Fruit fly (Drosophila melanogaster) whole organism, embryonic: Measurements from ENCODE around the gene CG17107.

Source experiments
- Atf3 ChIP-seq: fragments of 200-800 bp; sonication (Bioruptor generic); optimal IDR thresholded peaks from 3 replicates; lab custom pipeline; 2016; ENCODE audit warnings: missing biosample characterization, missing genetic modification characterization
- BEAF-32 ChIP-seq: fragments of 200-800 bp; sonication (Bioruptor generic); optimal IDR thresholded peaks from 3 replicates; lab custom pipeline; 2017; ENCODE audit warnings: missing biosample characterization, missing genetic modification characterization, mild to moderate bottlenecking, moderate library complexity, missing genetic modification reagents
- Blimp-1 ChIP-seq: fragments of 200-800 bp; sonication (Bioruptor generic); optimal IDR thresholded peaks from 3 replicates; lab custom pipeline; 2018; ENCODE audit warnings: missing biosample characterization, missing genetic modification characterization, mild to moderate bottlenecking, moderate library complexity, missing genetic modification reagents
- CG10267 ChIP-seq: fragments of 200-800 bp; sonication (Bioruptor generic); optimal IDR thresholded peaks from 2 replicates; lab custom pipeline; 2018; ENCODE audit warnings: missing biosample characterization, mild to moderate bottlenecking, missing genetic modification characterization, moderate library complexity
- CG10274 ChIP-seq: fragments of 200-800 bp; sonication (Bioruptor generic); optimal IDR thresholded peaks from 3 replicates; lab custom pipeline; 2017; ENCODE audit warnings: missing biosample characterization, mild to moderate bottlenecking, missing genetic modification characterization
- CG17359 ChIP-seq: fragments of 200-800 bp; sonication (Bioruptor generic); optimal IDR thresholded peaks from 3 replicates; lab custom pipeline; 2018; ENCODE audit warnings: missing biosample characterization, mild to moderate bottlenecking, missing genetic modification characterization, moderate library complexity
- CG18599 ChIP-seq: fragments of 200-800 bp; sonication (Bioruptor generic); optimal IDR thresholded peaks from 3 replicates; lab custom pipeline; 2017; ENCODE audit warnings: missing biosample characterization, missing genetic modification characterization, mild to moderate bottlenecking, moderate library complexity, missing genetic modification reagents
- CG30020 ChIP-seq: fragments of 200-800 bp; optimal IDR thresholded peaks from 2 replicates; lab custom pipeline; 2019; ENCODE audit warnings: missing biosample characterization, mild to moderate bottlenecking, missing genetic modification characterization, moderate library complexity
- CG3065 ChIP-seq: fragments of 200-800 bp; sonication (Bioruptor generic); optimal IDR thresholded peaks from 2 replicates; lab custom pipeline; 2016; ENCODE audit warnings: missing biosample characterization, missing genetic modification characterization
- CG31441 ChIP-seq: fragments of 200-800 bp; sonication (Bioruptor generic); IDR thresholded peaks from 2 replicates; pipeline ENCODE4 v1.3.6; 2022; ENCODE audit warnings: missing biosample characterization, missing genetic modification characterization
- CG34224 ChIP-seq: fragments of 200-800 bp; sonication (Bioruptor generic); IDR thresholded peaks from 3 replicates; pipeline ENCODE4 v1.3.6; 2022; ENCODE audit warnings: missing biosample characterization, missing genetic modification characterization; ENCODE audit not compliant: partially characterized antibody
- CG4328 ChIP-seq: fragments of 200-800 bp; sonication (Bioruptor generic); optimal IDR thresholded peaks from 3 replicates; lab custom pipeline; 2017; ENCODE audit warnings: missing biosample characterization, missing genetic modification reagents, missing genetic modification characterization
- CG4424 ChIP-seq: fragments of 200-800 bp; sonication (Bioruptor generic); optimal IDR thresholded peaks from 3 replicates; lab custom pipeline; 2016; ENCODE audit warnings: missing biosample characterization, missing genetic modification characterization
- CG7556 ChIP-seq: fragments of 200-800 bp; sonication (Bioruptor generic); optimal IDR thresholded peaks from 2 replicates; lab custom pipeline; 2017; ENCODE audit warnings: missing biosample characterization, mild to moderate bottlenecking, missing genetic modification characterization
- CG9876 ChIP-seq: fragments of 200-800 bp; sonication (Bioruptor generic); optimal IDR thresholded peaks from 2 replicates; lab custom pipeline; 2016; ENCODE audit warnings: missing biosample characterization, missing genetic modification characterization
- D ChIP-seq, 2 experiments: fragments of 200-800 bp in 1 of 2; fragments of >200 bp in 1 of 2; sonication (Bioruptor generic) in 1 of 2; optimal IDR thresholded peaks; 2 replicates in 1 of 2; 3 replicates in 1 of 2; lab custom pipeline; 2017; ENCODE audit warnings: mild to moderate bottlenecking in 1 of 2, missing biosample characterization in 1 of 2, missing genetic modification characterization in 1 of 2, missing genetic modification reagents in 1 of 2
- Dbx ChIP-seq: fragments of 200-800 bp; sonication (Bioruptor generic); IDR thresholded peaks from 3 replicates; pipeline ENCODE4 v1.3.6; 2022; ENCODE audit warnings: missing biosample characterization, missing genetic modification characterization
- Dip3 ChIP-seq: fragments of 200-800 bp; sonication (Bioruptor generic); optimal IDR thresholded peaks from 3 replicates; lab custom pipeline; 2016; ENCODE audit warnings: missing biosample characterization, missing genetic modification characterization
- Drgx ChIP-seq: fragments of 200-800 bp; sonication (Bioruptor generic); IDR thresholded peaks from 2 replicates; pipeline ENCODE4 v1.3.6; 2022; ENCODE audit warnings: missing biosample characterization, missing genetic modification characterization
- E2f1 ChIP-seq: fragments of 200-800 bp; sonication (Bioruptor generic); IDR thresholded peaks from 2 replicates; pipeline ENCODE4 v1.3.6; 2022; ENCODE audit warnings: missing biosample characterization, missing genetic modification characterization
- Fer3 ChIP-seq: fragments of 200-800 bp; sonication (Bioruptor generic); optimal IDR thresholded peaks from 2 replicates; lab custom pipeline; 2018; ENCODE audit warnings: missing biosample characterization, mild to moderate bottlenecking, missing genetic modification characterization, moderate library complexity
- Gug ChIP-seq: fragments of 200-800 bp; sonication (Bioruptor generic); IDR thresholded peaks from 4 replicates; pipeline ENCODE4 v1.3.6; 2022; ENCODE audit warnings: missing biosample characterization, missing genetic modification characterization
- HHEX ChIP-seq: fragments of 200-800 bp; sonication (Bioruptor generic); optimal IDR thresholded peaks from 3 replicates; lab custom pipeline; 2017; ENCODE audit warnings: missing biosample characterization, mild to moderate bottlenecking, missing genetic modification characterization, missing genetic modification reagents
- HLH3B ChIP-seq: fragments of 200-800 bp; sonication (Bioruptor generic); IDR thresholded peaks from 2 replicates; pipeline ENCODE4 v1.3.6; 2022; ENCODE audit warnings: missing biosample characterization, missing genetic modification characterization
- Hsf ChIP-seq: fragments of 200-800 bp; sonication (Bioruptor generic); optimal IDR thresholded peaks from 3 replicates; lab custom pipeline; 2016; ENCODE audit warnings: missing biosample characterization, missing genetic modification characterization
- Med ChIP-seq: fragments of 200-800 bp; sonication (Bioruptor generic); peaks from one replicate; lab custom pipeline; 2016; ENCODE audit warnings: missing biosample characterization, missing genetic modification characterization, mild to moderate bottlenecking, inconsistent platforms, moderate library complexity
- Pdp1 ChIP-seq, 2 experiments: fragments of 200-800 bp; sonication (Bioruptor generic); optimal IDR thresholded peaks; 3 replicates each; lab custom pipeline; 2016; ENCODE audit warnings: missing biosample characterization in 2 of 2, missing genetic modification characterization in 2 of 2, mild to moderate bottlenecking in 1 of 2, moderate library complexity in 1 of 2
- Spps ChIP-seq: fragments of 200-800 bp; sonication (Bioruptor generic); optimal IDR thresholded peaks from 2 replicates; lab custom pipeline; 2018; ENCODE audit warnings: missing biosample characterization, mild to moderate bottlenecking, missing genetic modification characterization
- Xbp1 ChIP-seq: fragments of 200-800 bp; sonication (Bioruptor generic); optimal IDR thresholded peaks from 3 replicates; lab custom pipeline; 2016; ENCODE audit warnings: missing biosample characterization, mild to moderate bottlenecking, missing genetic modification characterization
- br ChIP-seq: fragments of >200 bp; optimal IDR thresholded peaks from 2 replicates; lab custom pipeline; 2017
- ci ChIP-seq: fragments of 200-800 bp; sonication (Bioruptor generic); IDR thresholded peaks from 3 replicates; pipeline ENCODE4 v1.3.6; 2022; ENCODE audit warnings: missing biosample characterization, missing genetic modification characterization
- crp ChIP-seq, 2 experiments: fragments of 200-800 bp; sonication (Bioruptor generic); optimal IDR thresholded peaks; 2 replicates in 1 of 2; 3 replicates in 1 of 2; lab custom pipeline; 2017; ENCODE audit warnings: missing biosample characterization in 2 of 2, missing genetic modification characterization in 2 of 2, mild to moderate bottlenecking in 1 of 2, moderate library complexity in 1 of 2
- esg ChIP-seq: fragments of 200-800 bp; sonication (Bioruptor generic); conservative IDR thresholded peaks from 2 replicates; pipeline ENCODE4 v1.3.6; 2022; ENCODE audit warnings: missing biosample characterization, missing genetic modification characterization
- gce ChIP-seq: fragments of 200-800 bp; sonication (Bioruptor generic); IDR thresholded peaks from 3 replicates; pipeline ENCODE4 v1.3.6; 2022; ENCODE audit warnings: missing biosample characterization, missing genetic modification characterization
- gcm2 ChIP-seq: fragments of 200-800 bp; sonication (Bioruptor generic); optimal IDR thresholded peaks from 2 replicates; lab custom pipeline; 2016; ENCODE audit warnings: missing biosample characterization, missing genetic modification characterization
- gfzf ChIP-seq: fragments of 200-800 bp; sonication (Bioruptor generic); optimal IDR thresholded peaks from 2 replicates; lab custom pipeline; 2016; ENCODE audit warnings: missing biosample characterization, mild to moderate bottlenecking, missing genetic modification characterization, moderate library complexity
- grau ChIP-seq: fragments of 200-800 bp; optimal IDR thresholded peaks from 3 replicates; lab custom pipeline; 2019; ENCODE audit warnings: missing biosample characterization, mild to moderate bottlenecking, missing genetic modification characterization, moderate library complexity
- gt ChIP-seq: fragments of 200-800 bp; sonication (Bioruptor generic); IDR thresholded peaks from 2 replicates; pipeline ENCODE4 v1.3.6; 2022; ENCODE audit warnings: missing biosample characterization, missing genetic modification characterization
- kah ChIP-seq: fragments of 200-800 bp; sonication (Bioruptor generic); optimal IDR thresholded peaks from 2 replicates; lab custom pipeline; 2018; ENCODE audit warnings: missing biosample characterization, mild to moderate bottlenecking, missing genetic modification characterization
- lilli ChIP-seq: fragments of 200-800 bp; sonication (Bioruptor generic); optimal IDR thresholded peaks from 3 replicates; lab custom pipeline; 2016; ENCODE audit warnings: missing biosample characterization, missing genetic modification characterization
- nerfin-1 ChIP-seq: fragments of 200-800 bp; sonication (Bioruptor generic); optimal IDR thresholded peaks from 3 replicates; lab custom pipeline; 2019; ENCODE audit warnings: missing biosample characterization, mild to moderate bottlenecking, missing genetic modification characterization, moderate library complexity
- nom ChIP-seq: fragments of 200-800 bp; sonication (Bioruptor generic); optimal IDR thresholded peaks from 2 replicates; lab custom pipeline; 2017; ENCODE audit warnings: missing biosample characterization, missing genetic modification characterization, mild to moderate bottlenecking, moderate library complexity, missing genetic modification reagents
- ranshi ChIP-seq: fragments of 200-800 bp; sonication (Bioruptor generic); IDR thresholded peaks from 2 replicates; pipeline ENCODE4 v1.3.6; 2022; ENCODE audit warnings: missing biosample characterization, missing genetic modification characterization
- repo ChIP-seq: fragments of 200-800 bp; sonication (Bioruptor generic); optimal IDR thresholded peaks from 2 replicates; lab custom pipeline; 2016; ENCODE audit warnings: missing biosample characterization, missing genetic modification characterization
- row ChIP-seq: fragments of 200-800 bp; sonication (Bioruptor generic); IDR thresholded peaks from 3 replicates; pipeline ENCODE4 v1.3.6; 2022; ENCODE audit warnings: missing biosample characterization, missing genetic modification characterization
- sisA ChIP-seq: fragments of 200-800 bp; sonication (Bioruptor generic); IDR thresholded peaks from 2 replicates; pipeline ENCODE4 v1.3.6; 2022; ENCODE audit warnings: missing biosample characterization, missing genetic modification characterization
- so ChIP-seq: fragments of 200-800 bp; sonication (Bioruptor generic); IDR thresholded peaks from 3 replicates; pipeline ENCODE4 v1.3.6; 2022; ENCODE audit warnings: missing biosample characterization, missing genetic modification characterization
- zen ChIP-seq: fragments of 200-800 bp; sonication (Bioruptor generic); optimal IDR thresholded peaks from 3 replicates; lab custom pipeline; 2018; ENCODE audit warnings: missing biosample characterization, mild to moderate bottlenecking, missing genetic modification characterization, moderate library complexity
- zfh2 ChIP-seq: fragments of 200-800 bp; sonication (Bioruptor generic); optimal IDR thresholded peaks from 2 replicates; lab custom pipeline; 2016; ENCODE audit warnings: missing biosample characterization, missing genetic modification characterization

CG17107 gene

DNA sequence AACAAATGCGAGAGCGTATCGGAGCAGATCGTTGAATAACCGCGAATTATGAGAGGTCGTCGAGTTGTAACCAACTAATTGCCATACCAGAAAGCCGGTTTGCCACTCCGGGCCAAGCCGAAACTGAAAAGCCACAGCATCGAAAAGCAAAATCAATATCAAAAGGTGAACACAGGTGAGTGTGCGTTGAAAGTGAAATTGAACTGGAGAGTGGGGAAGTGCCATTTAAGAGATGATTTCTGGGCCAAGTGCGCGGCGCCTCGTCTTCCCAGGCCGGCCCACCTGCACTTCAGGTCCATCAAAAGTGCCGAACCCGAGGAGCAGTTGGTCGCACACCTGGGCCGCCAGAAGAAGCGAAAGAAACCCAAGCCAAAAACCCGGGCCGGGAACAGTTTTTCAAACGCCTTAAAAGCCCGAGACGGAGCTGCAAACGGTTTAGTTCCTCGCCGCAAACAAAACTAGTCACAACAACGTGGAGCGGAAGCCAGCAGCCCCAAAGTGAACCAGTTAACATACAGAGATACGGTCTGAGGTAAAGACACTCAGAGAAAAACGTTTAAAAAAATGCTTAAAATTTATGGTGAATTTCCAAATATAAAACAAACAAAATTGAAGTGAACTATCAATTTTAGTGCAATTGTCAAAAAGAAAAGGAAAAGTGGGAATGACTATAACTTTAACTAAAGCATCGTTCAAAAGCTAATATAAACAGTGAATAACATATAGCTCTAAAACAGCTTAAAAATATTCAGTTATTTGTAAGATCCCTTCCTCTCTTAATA lies 4.6 kb upstream of the CG17107 start, which contains the start of gene CG17104 (continued):
- TF ChIP-seq CG10274 (GFP tag; lab: Kevin White, UChicago) (no peak), CG3065 (no peak), repo (GFP tag; lab: Kevin White, UChicago) (no peak), row (GFP tag; lab: Robert Waterston, UW) (peak; percentile 49), Xbp1 (GFP tag; lab: Kevin White, UChicago) (peak; percentile 17), gfzf (no peak), CG10267 (tag; lab: Kevin White, UChicago) (peak; percentile 5), Med (GFP tag; lab: Kevin White, UChicago) (peak; percentile 65), ranshi (GFP tag; lab: Robert Waterston, UW) (no peak), sisA (GFP tag; lab: Robert Waterston, UW) (no peak; the same call in 1 of the 2 replicates), kah (GFP tag; lab: Kevin White, UChicago) (no peak), CG7556 (GFP tag; lab: Kevin White, UChicago) (peak; percentile 32), Dbx (GFP tag; lab: Robert Waterston, UW) (no peak), ci (0 out of 3 replicates have a peak, but pooled peaks have one; percentile 14), Drgx (peak; percentile 66; the same call in 1 of the 2 replicates), Spps (tag; lab: Kevin White, UChicago) (no peak), Hsf (GFP tag; lab: Kevin White, UChicago) (peak; percentile 5), Fer3 (tag; lab: Kevin White, UChicago) (peak; percentile 16), BEAF-32 (GFP tag; lab: Kevin White, UChicago) (no peak), Blimp-1 (GFP tag; lab: Kevin White, UChicago) (peak; percentile 64), zfh2 (GFP tag; lab: Kevin White, UChicago) (no peak), Pdp1 (GFP tag; optimal IDR thresholded peaks at IDR 0.05; lab: Kevin White, UChicago) (peak in 1 of 2 experiments; percentile 7), CG18599 (GFP tag; lab: Kevin White, UChicago) (peak; percentile 28), br (lab: Kevin White, UChicago) (no peak), Atf3 (no peak), gcm2 (GFP tag; lab: Kevin White, UChicago) (no peak), CG31441 (GFP tag; lab: Robert Waterston, UW) (0 out of 2 replicates have a peak, but pooled peaks have one; percentile 13), CG34224 (GFP tag; lab: Robert Waterston, UW) (no peak), grau (tag; lab: Kevin White, UChicago) (peak; percentile 56), D (optimal IDR thresholded peaks at IDR 0.05; lab: Kevin White, UChicago) (no peak), D (GFP tag; optimal IDR thresholded peaks at IDR 0.05; lab: Kevin White, UChicago) (no peak), CG4328 (GFP tag; lab: Kevin White, UChicago) (no peak), CG4424 (no peak), zen (tag; lab: Kevin White, UChicago) (no peak), esg (GFP tag; lab: Robert Waterston, UW) (0 out of 2 replicates have a peak, but pooled peaks have one; percentile 18), nerfin-1 (tag; lab: Kevin White, UChicago) (no peak), CG30020 (tag; lab: Kevin White, UChicago) (no peak), HLH3B (GFP tag; lab: Robert Waterston, UW) (0 out of 2 replicates have a peak, but pooled peaks have one; percentile 28), CG9876 (GFP tag; lab: Kevin White, UChicago) (no peak), lilli (GFP tag; lab: Kevin White, UChicago) (peak; percentile 16), E2f1 (no peak), Dip3 (GFP tag; lab: Kevin White, UChicago) (no peak), gce (GFP tag; lab: Robert Waterston, UW) (no peak), Gug (GFP tag; lab: Robert Waterston, UW) (no peak), nom (GFP tag; lab: Kevin White, UChicago) (peak; percentile 24), gt (GFP tag; lab: Robert Waterston, UW) (no peak), CG17359 (tag; lab: Kevin White, UChicago) (peak; percentile 1), HHEX (GFP tag; lab: Kevin White, UChicago) (no peak), so (GFP tag; lab: Robert Waterston, UW) (no peak), crp (GFP tag; optimal IDR thresholded peaks at IDR 0.05; lab: Kevin White, UChicago) (no peak)
